Worm (Caenorhabditis elegans) whole organism, L2 larva: ENCODE measurements around the gene dhs-12.

Experiments used
- F13H6.1 ChIP-seq: sonication (generic microtip); optimal IDR thresholded peaks from 2 replicates; lab custom pipeline; 2016; ENCODE audit warnings: missing genetic modification characterization, missing compliant biosample characterization
- aly-2 ChIP-seq: fragments of 150-350 bp; optimal IDR thresholded peaks from 2 replicates; lab custom pipeline; 2014; ENCODE audit warnings: missing biosample characterization, missing genetic modification characterization
- ama-1 ChIP-seq: fragments of 150-350 bp; optimal IDR thresholded peaks from 2 replicates; lab custom pipeline; 2018; ENCODE audit warnings: inconsistent platforms
- egl-27 ChIP-seq: sonication (generic microtip); optimal IDR thresholded peaks from 3 replicates; lab custom pipeline; 2017; ENCODE audit warnings: missing biosample characterization, missing genetic modification reagents, missing genetic modification characterization
- elt-3 ChIP-seq: sonication (generic microtip); optimal IDR thresholded peaks from 2 replicates; lab custom pipeline; 2017; ENCODE audit warnings: missing biosample characterization, missing genetic modification characterization
- nhr-11 ChIP-seq: fragments of 150-350 bp; optimal IDR thresholded peaks from 2 replicates; lab custom pipeline; 2014; ENCODE audit warnings: missing biosample characterization, missing genetic modification characterization
- nhr-12 ChIP-seq: fragments of 150-350 bp; optimal IDR thresholded peaks from 2 replicates; lab custom pipeline; 2014; ENCODE audit warnings: missing biosample characterization, missing genetic modification characterization
- nhr-77 ChIP-seq: fragments of 150-350 bp; optimal IDR thresholded peaks from 2 replicates; lab custom pipeline; 2014; ENCODE audit warnings: missing biosample characterization, missing genetic modification characterization
- skn-1 ChIP-seq: sonication (generic microtip); optimal IDR thresholded peaks from 2 replicates; lab custom pipeline; 2017; ENCODE audit warnings: missing biosample characterization, missing genetic modification characterization
- snpc-4 ChIP-seq: fragments of 150-350 bp; optimal IDR thresholded peaks from 2 replicates; lab custom pipeline; 2014; ENCODE audit warnings: missing biosample characterization, missing genetic modification characterization
- unc-55 ChIP-seq: fragments of 150-350 bp; sonication (generic microtip); optimal IDR thresholded peaks from 3 replicates; lab custom pipeline; 2014; ENCODE audit warnings: missing biosample characterization, missing genetic modification reagents, missing genetic modification characterization
- unc-62 ChIP-seq: fragments of 150-350 bp; optimal IDR thresholded peaks from 2 replicates; lab custom pipeline; 2014; ENCODE audit warnings: missing biosample characterization, missing genetic modification reagents, missing genetic modification characterization
- ztf-11 ChIP-seq: sonication (generic microtip); optimal IDR thresholded peaks from 2 replicates; lab custom pipeline; 2017; ENCODE audit warnings: missing biosample characterization, missing genetic modification characterization

- no peak for TF ChIP-seq F13H6.1 (tag; lab: Kevin White, UChicago)
- no peak for TF ChIP-seq ama-1 (lab: Kevin White, UChicago)
- no peak for TF ChIP-seq egl-27 (tag; lab: Kevin White, UChicago)
- TF ChIP-seq snpc-4 (tag; lab: Kevin White, UChicago) = no peak
- TF ChIP-seq nhr-77 (tag; lab: Kevin White, UChicago) = no peak
- TF ChIP-seq aly-2 = no peak
- no peak for TF ChIP-seq ztf-11
- TF ChIP-seq nhr-12 = no peak
- TF ChIP-seq skn-1 (tag; lab: Kevin White, UChicago) = peak; percentile 93
- no peak for TF ChIP-seq unc-62 (GFP tag; lab: Kevin White, UChicago)
- TF ChIP-seq elt-3 (tag; lab: Kevin White, UChicago) = no peak
- no peak for TF ChIP-seq unc-55 (GFP tag; lab: Kevin White, UChicago)
- TF ChIP-seq nhr-11 (tag; lab: Kevin White, UChicago) = no peak
Measured at ce11 chrIV:10141930-10142505, at the start of gene dhs-12, which contains the start of the genes gst-2 and gst-4.
